Worm (Caenorhabditis elegans): ENCODE data around the gene K05F1.13.
A peak's percentile ranks its signal among the peaks of the same experiment; 100 is the strongest.

The K05F1.13 gene

ce11 chrII:5788815-5789214 is at the start of gene K05F1.13:
Gene K05F1.13, plus strand, starts transcription at chrII:5789115.
- no peak for TF ChIP-seq ceh-82 (tag; optimal IDR thresholded peaks at IDR 0.05)
- TF ChIP-seq elt-3 (tag; optimal IDR thresholded peaks at IDR 0.05) = no peak
- no peak for TF ChIP-seq skn-1 (tag; optimal IDR thresholded peaks at IDR 0.05)
- no peak for TF ChIP-seq hmg-11 (tag; optimal IDR thresholded peaks at IDR 0.05)
- TF ChIP-seq ztf-11 (tag; optimal IDR thresholded peaks at IDR 0.05) = no peak
- TF ChIP-seq nhr-23 (tag; optimal IDR thresholded peaks at IDR 0.05) = no peak
- no peak for TF ChIP-seq ceh-28 (tag; optimal IDR thresholded peaks at IDR 0.05)
- no peak for TF ChIP-seq nhr-67 (tag; optimal IDR thresholded peaks at IDR 0.05)
- no peak for TF ChIP-seq mml-1 (tag; optimal IDR thresholded peaks at IDR 0.05)
- TF ChIP-seq pha-4 (tag; optimal IDR thresholded peaks at IDR 0.05) = no peak
- TF ChIP-seq unc-62 (GFP tag; optimal IDR thresholded peaks at IDR 0.05) = no peak

DNA sequence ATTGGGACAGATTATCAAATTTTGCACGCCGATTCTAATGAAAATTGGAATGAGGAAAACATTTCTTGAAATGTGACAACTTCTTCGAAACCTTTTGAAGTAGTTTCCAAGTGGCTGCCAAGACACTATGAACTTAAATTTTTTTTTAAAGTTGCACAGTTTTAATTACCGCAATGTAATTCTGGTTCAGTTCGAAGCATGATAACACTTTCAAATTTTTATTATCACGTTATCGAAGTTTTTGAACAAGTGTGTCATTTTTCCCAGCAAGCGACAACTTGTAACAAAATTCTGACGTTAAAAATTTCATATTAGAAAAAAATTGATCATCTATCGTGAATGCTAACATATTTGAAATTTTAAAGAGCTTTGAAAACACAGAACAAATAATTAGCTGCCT is 46.1 kb upstream of the K05F1.13 start:
- TF ChIP-seq lin-15B (tag; optimal IDR thresholded peaks at IDR 0.05) (no peak), elt-2 (tag; optimal IDR thresholded peaks at IDR 0.05) (peak; percentile 73), elt-3 (tag; optimal IDR thresholded peaks at IDR 0.05) (no peak), elt-1 (tag; optimal IDR thresholded peaks at IDR 0.05) (no peak)

- no peak for TF ChIP-seq nhr-28 (tag; optimal IDR thresholded peaks at IDR 0.05)
- no peak for TF ChIP-seq lin-15B (tag; optimal IDR thresholded peaks at IDR 0.05)
- TF ChIP-seq nhr-76 (tag; optimal IDR thresholded peaks at IDR 0.05) = no peak
- TF ChIP-seq tbx-2 (tag; optimal IDR thresholded peaks at IDR 0.05) = no peak
- peak; percentile 16 for TF ChIP-seq pqm-1 (tag; optimal IDR thresholded peaks at IDR 0.05)
- no peak for TF ChIP-seq sea-2 (GFP tag; optimal IDR thresholded peaks at IDR 0.05)
- no peak for TF ChIP-seq unc-39 (tag; optimal IDR thresholded peaks at IDR 0.05)
- TF ChIP-seq ceh-82 (tag; optimal IDR thresholded peaks at IDR 0.05) = no peak
- TF ChIP-seq lin-39 (tag; optimal IDR thresholded peaks at IDR 0.05) = no peak
- TF ChIP-seq ceh-9 (tag; optimal IDR thresholded peaks at IDR 0.05) = no peak
- peak; percentile 95 for TF ChIP-seq elt-2 (tag; optimal IDR thresholded peaks at IDR 0.05)
- no peak for TF ChIP-seq unc-62 (GFP tag; optimal IDR thresholded peaks at IDR 0.05)
- TF ChIP-seq nhr-12 (tag; optimal IDR thresholded peaks at IDR 0.05) = no peak
Observed at ce11 chrII:5744342-5744741, 44.6 kb upstream of the K05F1.13 start.

ce11 chrII:5745088-5745487 is 43.8 kb upstream of the K05F1.13 start, which contains the start of gene F10C1.9:
Gene F10C1.9, minus strand, starts transcription at chrII:5745284.
- TF ChIP-seq nfya-1 (tag; optimal IDR thresholded peaks at IDR 0.05; ENCODE audit: insufficient read depth) (no peak), elt-2 (tag; optimal IDR thresholded peaks at IDR 0.05) (peak; percentile 69)

- TF ChIP-seq zag-1 (tag; optimal IDR thresholded peaks at IDR 0.05) = no peak
- no peak for TF ChIP-seq egl-5 (tag; optimal IDR thresholded peaks at IDR 0.05)
- TF ChIP-seq pha-4 (tag; optimal IDR thresholded peaks at IDR 0.05) = no peak
- no peak for TF ChIP-seq pqm-1 (tag; optimal IDR thresholded peaks at IDR 0.05)
- TF ChIP-seq skn-1 (tag; optimal IDR thresholded peaks at IDR 0.05) = no peak
- peak; percentile 94 for TF ChIP-seq elt-2 (tag; optimal IDR thresholded peaks at IDR 0.05)
Observed at ce11 chrII:5747312-5747711, 41.6 kb upstream of the K05F1.13 start.

DNA sequence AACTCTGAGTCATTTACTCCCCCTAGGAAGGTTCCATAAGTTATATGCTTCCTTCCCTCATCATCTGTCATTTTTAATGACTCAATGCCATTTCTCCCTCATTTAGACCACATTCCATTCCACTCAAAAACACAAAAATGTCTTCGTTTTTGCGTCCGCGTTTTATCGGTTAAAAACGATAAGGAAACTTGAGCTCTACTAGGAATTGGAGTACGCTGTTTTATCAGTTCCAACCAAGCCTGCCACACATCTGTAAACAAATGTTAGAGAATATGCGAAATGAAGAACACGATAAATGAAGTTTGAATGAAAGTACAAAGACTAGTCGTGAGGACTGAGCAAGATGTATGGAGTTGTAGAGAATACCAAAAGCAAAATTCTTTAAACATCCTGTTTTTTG is 40.5 kb upstream of the K05F1.13 start:
- TF ChIP-seq ZK546.5 (tag; optimal IDR thresholded peaks at IDR 0.05) = no peak
- no peak for TF ChIP-seq ztf-4 (tag; optimal IDR thresholded peaks at IDR 0.05)
- TF ChIP-seq skn-1 (tag; optimal IDR thresholded peaks at IDR 0.05) = peak; percentile 1
- peak; percentile 97 for TF ChIP-seq pqm-1 (tag; optimal IDR thresholded peaks at IDR 0.05)
- TF ChIP-seq egl-27 (tag; optimal IDR thresholded peaks at IDR 0.05) = no peak
- no peak for TF ChIP-seq unc-62 (GFP tag; optimal IDR thresholded peaks at IDR 0.05)
- no peak for TF ChIP-seq mml-1 (tag; optimal IDR thresholded peaks at IDR 0.05)
- TF ChIP-seq zag-1 (tag; optimal IDR thresholded peaks at IDR 0.05) = no peak
- TF ChIP-seq jun-1 (tag; optimal IDR thresholded peaks at IDR 0.05) = peak; percentile 76
- TF ChIP-seq elt-2 (tag; optimal IDR thresholded peaks at IDR 0.05) = peak; percentile 100
- TF ChIP-seq ceh-82 (tag; optimal IDR thresholded peaks at IDR 0.05) = no peak
- TF ChIP-seq pha-4 (tag; optimal IDR thresholded peaks at IDR 0.05) = peak; percentile 39
- no peak for TF ChIP-seq lsy-12 (tag; optimal IDR thresholded peaks at IDR 0.05)

All from whole organism, L3 larva.